Worm (Caenorhabditis elegans): ENCODE measurements around the gene pat-4.

The pat-4 gene

DNA sequence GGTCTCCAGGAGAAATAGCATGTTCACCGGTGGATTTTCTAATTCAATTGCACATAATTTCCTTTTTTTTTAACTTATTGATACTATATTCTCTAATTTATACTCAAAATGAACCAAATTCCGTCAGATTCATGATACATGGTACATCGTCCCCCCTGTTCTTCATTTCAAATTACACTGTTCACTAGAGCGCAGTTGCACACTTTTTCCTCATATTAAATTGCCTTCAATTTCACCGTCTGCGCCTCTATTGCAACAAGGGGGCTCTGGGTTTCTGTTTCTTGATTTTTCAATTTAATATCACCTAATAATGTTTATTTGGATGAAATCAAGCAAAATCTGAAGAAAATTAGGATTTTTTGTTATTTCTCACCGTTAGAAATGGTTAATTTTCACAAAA is 37.0 kb upstream of the pat-4 start:
- TF ChIP-seq set-16 (GFP tag; IDR thresholded peaks at IDR 0.05) = no peak
- TF ChIP-seq nhr-102 (tag; optimal IDR thresholded peaks at IDR 0.05) = peak; percentile 16
- no peak for TF ChIP-seq madf-5 (GFP tag; IDR thresholded peaks at IDR 0.05)
- no peak for TF ChIP-seq attf-4 (tag; optimal IDR thresholded peaks at IDR 0.05)
- TF ChIP-seq snpc-4 (tag; optimal IDR thresholded peaks at IDR 0.05) = no peak
- TF ChIP-seq tag-97 (GFP tag; IDR thresholded peaks at IDR 0.05) = no peak
- TF ChIP-seq mes-2 (tag; optimal IDR thresholded peaks at IDR 0.05; ENCODE audit: poor library complexity, severe bottlenecking) = peak; percentile 74
- TF ChIP-seq lin-15B (tag; optimal IDR thresholded peaks at IDR 0.05) = no peak
- TF ChIP-seq F10B5.3 (tag; optimal IDR thresholded peaks at IDR 0.05) = no peak
- TF ChIP-seq skn-1 (tag; optimal IDR thresholded peaks at IDR 0.05) = no peak
- no peak for TF ChIP-seq nhr-42 (GFP tag; IDR thresholded peaks at IDR 0.05)
- TF ChIP-seq ztf-7 (tag; optimal IDR thresholded peaks at IDR 0.05) = no peak
- TF ChIP-seq mdl-1 (tag; optimal IDR thresholded peaks at IDR 0.05) = no peak
- no peak for TF ChIP-seq vab-7 (GFP tag; IDR thresholded peaks at IDR 0.05)
- no peak for TF ChIP-seq T20F7.1 (GFP tag; optimal IDR thresholded peaks at IDR 0.05)
- no peak for TF ChIP-seq daf-8 (GFP tag; IDR thresholded peaks at IDR 0.05)
- TF ChIP-seq D1046.2 (GFP tag; IDR thresholded peaks at IDR 0.05) = no peak
- TF ChIP-seq saeg-2 (GFP tag; IDR thresholded peaks at IDR 0.05) = no peak
- no peak for TF ChIP-seq daf-12 (tag; optimal IDR thresholded peaks at IDR 0.05)
- no peak for TF ChIP-seq ctbp-1 (GFP tag; IDR thresholded peaks at IDR 0.05)
- TF ChIP-seq unc-62 (GFP tag; optimal IDR thresholded peaks at IDR 0.05 in 1 of 2) = no peak
- TF ChIP-seq unc-62 (tag; optimal IDR thresholded peaks at IDR 0.05) = no peak
- no peak for TF ChIP-seq pha-4 (GFP tag; IDR thresholded peaks at IDR 0.05)
- TF ChIP-seq pha-4 (tag; optimal IDR thresholded peaks at IDR 0.05) = no peak
- peak; percentile 55 for TF ChIP-seq nhr-6 (tag; optimal IDR thresholded peaks at IDR 0.05)
- TF ChIP-seq egl-27 (tag; optimal IDR thresholded peaks at IDR 0.05) = no peak
- no peak for TF ChIP-seq mxl-3 (GFP tag; optimal IDR thresholded peaks at IDR 0.05)
- no peak for TF ChIP-seq nhr-11 (tag; optimal IDR thresholded peaks at IDR 0.05)
- TF ChIP-seq ZK337.2 (GFP tag; IDR thresholded peaks at IDR 0.05) = no peak
- TF ChIP-seq unc-39 (tag; optimal IDR thresholded peaks at IDR 0.05) = no peak
- TF ChIP-seq madf-9 (GFP tag; conservative IDR thresholded peaks at IDR 0.05) = no peak
- no peak for TF ChIP-seq Y105C5A.15 (GFP tag; IDR thresholded peaks at IDR 0.05)
- no peak for TF ChIP-seq T26A8.4 (GFP tag; IDR thresholded peaks at IDR 0.05)
- no peak for TF ChIP-seq ceh-28 (tag; optimal IDR thresholded peaks at IDR 0.05)
- no peak for TF ChIP-seq sdz-12 (GFP tag; optimal IDR thresholded peaks at IDR 0.05)
- TF ChIP-seq ama-1 (optimal IDR thresholded peaks at IDR 0.05) = no peak
- TF ChIP-seq nhr-41 (GFP tag; IDR thresholded peaks at IDR 0.05) = no peak
- TF ChIP-seq zfp-2 (tag; optimal IDR thresholded peaks at IDR 0.05) = no peak
- no peak for TF ChIP-seq gei-8 (GFP tag; optimal IDR thresholded peaks at IDR 0.05)
- peak; percentile 50 for TF ChIP-seq dpl-1 (GFP tag; optimal IDR thresholded peaks at IDR 0.05)
- no peak for TF ChIP-seq mxl-2 (GFP tag; conservative IDR thresholded peaks at IDR 0.05)
- no peak for TF ChIP-seq dmd-6 (GFP tag; IDR thresholded peaks at IDR 0.05)
- TF ChIP-seq ces-1 (GFP tag; optimal IDR thresholded peaks at IDR 0.05) = peak; percentile 6
- no peak for TF ChIP-seq lir-3 (tag; optimal IDR thresholded peaks at IDR 0.05)
- TF ChIP-seq snpc-1.2 (GFP tag; IDR thresholded peaks at IDR 0.05) = no peak
- TF ChIP-seq fos-1 (tag; optimal IDR thresholded peaks at IDR 0.05) = no peak
- no peak for TF ChIP-seq php-3 (GFP tag; IDR thresholded peaks at IDR 0.05)
- TF ChIP-seq hlh-30 (tag; optimal IDR thresholded peaks at IDR 0.05; ENCODE audit: insufficient read depth) = peak; percentile 36
- TF ChIP-seq ceh-32 (tag; optimal IDR thresholded peaks at IDR 0.05; ENCODE audit: poor library complexity) = no peak
- TF ChIP-seq lim-7 (GFP tag; IDR thresholded peaks at IDR 0.05) = no peak
- TF ChIP-seq mep-1 (tag; optimal IDR thresholded peaks at IDR 0.05) = no peak
- TF ChIP-seq F49E8.2 (tag; optimal IDR thresholded peaks at IDR 0.05; ENCODE audit: borderline replicate concordance) = no peak
- TF ChIP-seq nhr-76 (tag; optimal IDR thresholded peaks at IDR 0.05) = no peak
- no peak for TF ChIP-seq dmd-9 (GFP tag; IDR thresholded peaks at IDR 0.05)

Data from whole organism, L4 larva.